Worm (Caenorhabditis elegans): ENCODE data around the gene gex-3.
A peak's percentile ranks its signal among the peaks of the same experiment; 100 is the strongest.

Gene gex-3

DNA sequence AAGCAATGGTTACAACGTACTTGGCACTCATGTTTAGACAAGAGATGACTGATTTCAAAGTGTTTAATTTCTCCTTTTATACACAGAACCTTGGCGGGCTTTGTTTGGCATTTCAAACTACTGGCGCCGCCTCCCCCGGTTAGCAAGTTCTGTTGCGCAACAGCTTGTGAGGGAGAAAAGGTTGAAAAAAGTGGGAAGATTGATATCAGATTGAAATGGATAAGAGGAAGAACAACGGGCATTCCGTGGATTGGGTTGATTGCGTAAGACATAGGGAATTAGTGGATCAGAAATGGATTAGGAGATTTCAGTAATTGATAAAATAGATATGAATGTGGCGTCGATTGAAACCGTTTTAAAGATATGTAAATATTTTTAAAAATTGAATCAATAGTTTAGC is 24.2 kb downstream of the gex-3 start, which contains the start of gene col-130:
Gene col-130 (minus strand): TSS at position 50 of the 400 bp plus-strand sequence.
- TF ChIP-seq efl-1 (GFP tag; optimal IDR thresholded peaks at IDR 0.05) = no peak
- TF ChIP-seq egl-18 (GFP tag; IDR thresholded peaks at IDR 0.05) = no peak
- TF ChIP-seq bed-2 (GFP tag; IDR thresholded peaks at IDR 0.05) = no peak
- no peak for TF ChIP-seq F49E8.2 (tag; optimal IDR thresholded peaks at IDR 0.05; ENCODE audit: insufficient read depth)
- TF ChIP-seq ztf-3 (GFP tag; optimal IDR thresholded peaks at IDR 0.05) = no peak
- TF ChIP-seq lin-54 (GFP tag; optimal IDR thresholded peaks at IDR 0.05) = no peak
- no peak for TF ChIP-seq ceh-27 (GFP tag; optimal IDR thresholded peaks at IDR 0.05)

DNA sequence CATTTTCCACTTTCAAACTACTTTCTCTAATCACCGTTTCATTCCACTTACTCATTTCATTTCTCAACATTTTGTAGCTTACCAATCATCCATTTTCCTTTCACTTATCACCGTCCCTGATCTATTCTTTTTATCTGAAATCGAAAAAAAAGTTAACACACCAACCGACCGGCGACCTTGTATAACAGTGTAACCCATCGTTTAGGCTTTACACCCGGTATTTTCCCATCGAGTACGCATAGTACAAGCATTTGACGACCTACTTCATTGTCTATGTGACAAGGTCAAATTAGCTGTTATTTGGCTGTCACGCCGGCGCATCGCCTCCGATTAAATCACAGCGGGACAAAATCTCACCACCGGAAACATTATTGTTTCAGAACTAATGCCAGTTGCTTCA is 25.3 kb downstream of the gex-3 start:
- TF ChIP-seq hsf-1 (GFP tag; IDR thresholded peaks at IDR 0.05) = no peak
- no peak for TF ChIP-seq let-607 (tag; optimal IDR thresholded peaks at IDR 0.05)
- no peak for TF ChIP-seq B0019.2 (GFP tag; conservative IDR thresholded peaks at IDR 0.05)

DNA sequence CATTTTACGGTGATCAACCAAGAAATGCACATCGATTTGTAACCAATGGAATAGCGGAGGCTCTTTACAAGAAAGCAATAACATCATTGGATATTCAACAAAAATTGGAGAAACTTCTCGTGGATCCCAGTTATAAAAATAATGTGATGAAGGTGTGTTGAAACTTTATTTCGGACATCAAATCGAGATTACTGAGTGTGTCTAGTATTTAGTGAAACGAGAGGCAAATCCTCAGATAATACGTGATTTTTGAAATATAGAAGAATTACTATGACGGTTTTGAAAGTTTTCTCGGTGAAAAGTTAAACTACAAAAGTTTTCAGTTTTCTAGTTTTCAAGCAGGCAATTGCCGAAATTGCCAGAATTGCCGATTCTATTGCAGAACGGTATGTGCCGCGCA is 27.5 kb downstream of the gex-3 start:
- TF ChIP-seq T07F8.4 (tag; optimal IDR thresholded peaks at IDR 0.05) (no peak), dpff-1 (tag; optimal IDR thresholded peaks at IDR 0.05) (no peak), Y67H2A.10 (GFP tag; conservative IDR thresholded peaks at IDR 0.05) (no peak), lsl-1 (GFP tag; optimal IDR thresholded peaks at IDR 0.05) (no peak), rpc-1 (optimal IDR thresholded peaks at IDR 0.05) (no peak), rpc-1 (tag; optimal IDR thresholded peaks at IDR 0.05) (no peak), hlh-12 (tag; optimal IDR thresholded peaks at IDR 0.05) (no peak), cebp-2 (GFP tag; IDR thresholded peaks at IDR 0.05) (no peak), snpc-4 (GFP tag; optimal IDR thresholded peaks at IDR 0.05) (no peak), snpc-4 (tag; optimal IDR thresholded peaks at IDR 0.05) (no peak), let-607 (tag; optimal IDR thresholded peaks at IDR 0.05) (no peak), mel-28 (tag; optimal IDR thresholded peaks at IDR 0.05; ENCODE audit: borderline replicate concordance) (no peak), ceh-58 (GFP tag; IDR thresholded peaks at IDR 0.05) (no peak), ceh-91 (GFP tag; IDR thresholded peaks at IDR 0.05) (no peak)

DNA sequence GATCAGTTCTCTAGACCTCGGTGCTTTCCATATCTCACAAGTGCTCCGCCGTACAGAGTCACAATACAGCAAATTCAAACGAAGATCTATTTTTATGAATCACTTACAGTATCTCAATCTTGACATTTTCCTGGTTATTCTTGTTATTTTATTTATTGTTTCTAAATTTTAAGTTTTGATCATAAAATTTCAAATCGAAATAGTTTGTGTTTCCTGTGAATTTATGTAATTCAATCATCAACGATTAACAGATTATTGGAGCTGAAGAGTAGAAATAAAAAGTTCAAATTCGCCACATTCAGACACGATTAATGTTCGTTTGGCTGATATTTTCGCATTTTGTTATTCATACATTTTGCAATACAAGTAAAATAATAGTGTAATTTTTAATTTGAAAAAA is 28.1 kb downstream of the gex-3 start, which contains the start of gene clec-184:
Gene clec-184 (plus strand): TSS at position 301 of the 400 bp plus-strand sequence.
- TF ChIP-seq C06A6.2 (GFP tag; conservative IDR thresholded peaks at IDR 0.05) (no peak), rpc-1 (optimal IDR thresholded peaks at IDR 0.05) (no peak), rpc-1 (tag; optimal IDR thresholded peaks at IDR 0.05) (no peak), unc-62 (GFP tag; optimal IDR thresholded peaks at IDR 0.05) (no peak), ztf-25 (GFP tag; IDR thresholded peaks at IDR 0.05) (no peak), unc-130 (GFP tag; optimal IDR thresholded peaks at IDR 0.05) (no peak)

DNA sequence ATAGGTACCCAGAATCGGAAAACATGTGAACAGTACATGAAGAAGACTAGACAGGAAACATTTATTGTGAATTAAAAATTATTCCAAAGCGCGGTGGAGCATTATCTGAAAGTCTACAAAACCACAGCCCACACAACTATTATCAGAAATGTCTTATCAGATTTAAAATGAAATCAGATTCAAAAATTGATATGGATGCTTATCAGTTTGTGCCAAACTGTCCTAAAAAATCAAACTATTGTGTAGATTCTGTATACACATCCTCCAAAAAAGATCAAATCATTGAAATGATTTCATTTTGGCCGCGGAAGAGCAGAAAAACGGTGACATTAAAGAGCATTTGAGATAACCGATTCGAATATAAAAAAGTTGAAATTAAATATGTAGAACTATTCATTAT is 31.2 kb downstream of the gex-3 start, which contains the start of gene irg-4:
Gene irg-4 (plus strand): TSS at position 392 of the 400 bp plus-strand sequence.
- TF ChIP-seq madf-3 (GFP tag; IDR thresholded peaks at IDR 0.05) (no peak), aptf-2 (GFP tag; conservative IDR thresholded peaks at IDR 0.05) (no peak), ztf-25 (GFP tag; IDR thresholded peaks at IDR 0.05) (no peak), nhr-80 (tag; optimal IDR thresholded peaks at IDR 0.05) (peak; percentile 74)

DNA sequence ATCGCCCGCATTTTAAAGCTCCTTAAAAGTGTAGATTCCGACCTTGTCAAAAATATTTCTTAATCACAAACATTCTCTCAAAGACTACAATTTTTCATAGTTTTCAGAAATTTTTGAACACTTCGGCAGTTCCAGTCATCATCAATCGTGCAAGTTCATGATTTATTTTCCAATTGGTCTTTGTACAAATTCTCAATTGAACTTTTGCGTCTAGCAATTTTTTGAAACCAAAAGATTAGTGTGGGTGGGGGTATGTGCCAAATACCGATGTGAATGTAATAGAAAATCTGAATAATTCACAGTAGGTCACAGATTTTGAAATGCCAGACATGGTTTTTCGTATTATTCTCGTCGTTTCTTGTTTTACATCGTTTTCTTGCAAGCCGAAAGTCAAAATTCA is 34.1 kb downstream of the gex-3 start, which contains the start of gene clec-185:
Gene clec-185 (plus strand): TSS at position 301 of the 400 bp plus-strand sequence.
- TF ChIP-seq die-1 (tag; optimal IDR thresholded peaks at IDR 0.05) = no peak

Measured in whole organism, young adult.